Fruit fly (Drosophila melanogaster) S2 (cell line): ENCODE results near the gene Ugt303A1.

Experiments
- CG8478 ChIP-seq: fragments of >200 bp; optimal IDR thresholded peaks from 2 replicates; lab custom pipeline; 2018
- CTCF ChIP-seq, 2 experiments: fragments of >200 bp; optimal IDR thresholded peaks; 2 replicates each; lab custom pipeline; 2018

DNA sequence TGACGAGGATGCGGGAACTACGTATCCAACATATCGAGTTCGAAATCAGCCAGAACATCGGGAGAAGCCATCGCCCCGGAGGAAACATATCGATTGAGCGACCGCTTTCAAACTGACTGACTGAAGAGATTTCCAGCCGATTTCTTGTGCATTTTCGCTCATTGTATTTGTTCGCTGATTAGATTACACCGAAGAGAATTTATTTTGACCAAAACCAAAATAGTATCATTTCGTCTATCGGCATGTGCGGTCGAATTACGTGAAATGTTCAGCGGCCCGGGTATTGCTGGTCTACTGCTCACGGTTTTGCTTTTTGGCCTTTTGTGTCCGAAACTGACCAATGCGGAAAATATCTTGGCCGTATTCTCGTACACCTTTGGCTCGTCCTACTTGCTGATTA is at the start of gene Ugt303A1, which contains the start of gene Ugt304A1:
- no peak for TF ChIP-seq CG8478 (lab: Kevin White, UChicago)
- TF ChIP-seq CTCF (optimal IDR thresholded peaks at IDR 0.05; lab: Kevin White, UChicago) = no peak
